Worm (Caenorhabditis elegans) whole organism, young adult: ENCODE data around the gene str-131.

ENCODE experiments used
- ama-1 ChIP-seq, 3 experiments: fragments of 150-350 bp in 1 of 3; sonication (generic microtip) in 2 of 3; optimal IDR thresholded peaks; 2 replicates each; lab custom pipeline; 2014 to 2018; ENCODE audit warnings: missing biosample characterization in 2 of 3, missing genetic modification characterization in 2 of 3, missing genetic modification reagents in 2 of 3
- attf-5 ChIP-seq: fragments of 200-800 bp; sonication (Bioruptor generic); optimal IDR thresholded peaks from 2 replicates; lab custom pipeline; 2018; ENCODE audit warnings: mild to moderate bottlenecking, missing genetic modification characterization, missing compliant biosample characterization
- dpl-1 ChIP-seq: fragments of 150-350 bp; optimal IDR thresholded peaks from 2 replicates; lab custom pipeline; 2014; ENCODE audit warnings: missing biosample characterization, missing genetic modification reagents, missing genetic modification characterization
- lsy-27 ChIP-seq: sonication (generic microtip); optimal IDR thresholded peaks from 2 replicates; lab custom pipeline; 2017; ENCODE audit warnings: missing genetic modification characterization, mild to moderate bottlenecking, missing compliant biosample characterization, antibody characterized with exemption, missing genotype, borderline replicate concordance; ENCODE audit not compliant: insufficient read depth
- madf-6 ChIP-seq: fragments of 200-800 bp; sonication (Bioruptor generic); IDR thresholded peaks from 2 replicates; pipeline ENCODE4 v1.3.6; 2022; ENCODE audit warnings: missing genetic modification reagents, missing genetic modification characterization, missing compliant biosample characterization
- sea-2 ChIP-seq: fragments of 200-800 bp; sonication (Bioruptor generic); IDR thresholded peaks from 2 replicates; pipeline ENCODE4 v1.3.6; 2022; ENCODE audit warnings: missing genetic modification characterization, missing compliant biosample characterization

DNA sequence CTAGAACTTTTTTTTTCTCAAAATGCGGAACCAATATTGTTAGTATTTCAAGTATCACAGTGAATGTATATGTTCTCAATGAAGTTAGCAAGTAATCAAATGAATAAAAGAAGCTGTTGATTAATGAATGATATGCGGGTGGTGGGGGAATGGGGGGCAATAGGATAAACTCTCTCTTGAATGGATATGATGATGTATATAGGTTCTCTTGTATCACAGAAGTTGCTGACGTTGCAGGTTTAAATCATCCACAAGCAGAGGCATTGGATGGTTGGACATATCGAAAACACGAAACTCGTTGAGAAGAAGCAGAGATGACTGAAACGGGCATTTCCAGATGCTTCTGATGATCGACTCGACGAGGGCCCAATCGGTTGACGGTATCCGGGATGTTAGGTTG, 41.9 kb downstream of the str-131 start:
- TF ChIP-seq dpl-1 (GFP tag; lab: Kevin White, UChicago), result no peak
- TF ChIP-seq sea-2, result no peak
- no peak for TF ChIP-seq madf-6 (GFP tag; lab: Robert Waterston, UW)
- TF ChIP-seq attf-5 (GFP tag; lab: Kevin White, UChicago), result no peak
- no peak for TF ChIP-seq lsy-27 (tag; lab: Kevin White, UChicago)
- TF ChIP-seq ama-1 (optimal IDR thresholded peaks at IDR 0.05; lab: Kevin White, UChicago), result no peak
- no peak for TF ChIP-seq ama-1 (GFP tag; optimal IDR thresholded peaks at IDR 0.05; lab: Kevin White, UChicago)
